Fruit fly (Drosophila melanogaster): ENCODE measurements around the gene Gr93c.

dm6 chr3R:21864992-21865391 is 19.9 kb upstream of the Gr93c start, which contains the start of gene lsn:
- no peak for TF ChIP-seq OdsH (GFP tag; optimal IDR thresholded peaks at IDR 0.05)
- no peak for TF ChIP-seq Eip93F (GFP tag; optimal IDR thresholded peaks at IDR 0.05)
- TF ChIP-seq salr (GFP tag; optimal IDR thresholded peaks at IDR 0.05): no peak
- no peak for TF ChIP-seq CG11902 (GFP tag; optimal IDR thresholded peaks at IDR 0.05)
- no peak for TF ChIP-seq achi (GFP tag; optimal IDR thresholded peaks at IDR 0.05)

Measured in whole organism, prepupa.